Fruit fly (Drosophila melanogaster) whole organism, embryonic: ENCODE results near the gene CG31287.

ENCODE experiments used
- ATbp ChIP-seq: fragments of 200-800 bp; sonication (Bioruptor generic); optimal IDR thresholded peaks from 2 replicates; lab custom pipeline; 2017; ENCODE audit warnings: missing biosample characterization, mild to moderate bottlenecking, missing genetic modification characterization, missing genetic modification reagents
- CG12071 ChIP-seq: fragments of 200-800 bp; sonication (Bioruptor generic); optimal IDR thresholded peaks from 3 replicates; lab custom pipeline; 2018; ENCODE audit warnings: missing biosample characterization, mild to moderate bottlenecking, missing genetic modification characterization
- CG13624 ChIP-seq: fragments of 200-800 bp; sonication (Bioruptor generic); optimal IDR thresholded peaks from 2 replicates; lab custom pipeline; 2016; ENCODE audit warnings: missing biosample characterization, missing genetic modification characterization
- CG13894 ChIP-seq: fragments of 200-800 bp; sonication (Bioruptor generic); optimal IDR thresholded peaks from 3 replicates; lab custom pipeline; 2018; ENCODE audit warnings: missing biosample characterization, mild to moderate bottlenecking, missing genetic modification characterization, moderate library complexity
- CG15269 ChIP-seq: fragments of 200-800 bp; sonication (Bioruptor generic); optimal IDR thresholded peaks from 2 replicates; lab custom pipeline; 2018; ENCODE audit warnings: missing biosample characterization, mild to moderate bottlenecking, missing genetic modification characterization, moderate library complexity
- CG15479 ChIP-seq: fragments of 200-800 bp; sonication (Bioruptor generic); optimal IDR thresholded peaks from 3 replicates; lab custom pipeline; 2019; ENCODE audit warnings: missing biosample characterization, mild to moderate bottlenecking, missing genetic modification characterization, moderate library complexity
- CG18599 ChIP-seq: fragments of 200-800 bp; sonication (Bioruptor generic); optimal IDR thresholded peaks from 3 replicates; lab custom pipeline; 2017; ENCODE audit warnings: missing biosample characterization, missing genetic modification characterization, mild to moderate bottlenecking, moderate library complexity, missing genetic modification reagents
- CG2199 ChIP-seq: fragments of 200-800 bp; sonication (Bioruptor generic); IDR thresholded peaks from 3 replicates; pipeline ENCODE4 v1.3.6; 2022; ENCODE audit warnings: missing biosample characterization, missing genetic modification characterization
- CG2875 ChIP-seq: fragments of 200-800 bp; sonication (Bioruptor generic); optimal IDR thresholded peaks from 2 replicates; lab custom pipeline; 2017; ENCODE audit warnings: missing biosample characterization, mild to moderate bottlenecking, missing genetic modification characterization, missing genetic modification reagents
- CG5953 ChIP-seq: fragments of 200-800 bp; sonication (Bioruptor generic); IDR thresholded peaks from 2 replicates; pipeline ENCODE4 v1.3.6; 2022; ENCODE audit warnings: missing biosample characterization, missing genetic modification characterization
- CG6765 ChIP-seq: fragments of 200-800 bp; sonication (Bioruptor generic); optimal IDR thresholded peaks from 3 replicates; lab custom pipeline; 2017; ENCODE audit warnings: missing biosample characterization, mild to moderate bottlenecking, missing genetic modification characterization
- CG7271 ChIP-seq: fragments of 200-800 bp; sonication (Bioruptor generic); optimal IDR thresholded peaks from 2 replicates; lab custom pipeline; 2018; ENCODE audit warnings: missing biosample characterization, mild to moderate bottlenecking, missing genetic modification characterization, moderate library complexity
- CG7963 ChIP-seq: fragments of 200-800 bp; sonication (Bioruptor generic); IDR thresholded peaks from 3 replicates; pipeline ENCODE4 v1.3.6; 2022; ENCODE audit warnings: missing biosample characterization, missing genetic modification characterization; ENCODE audit not compliant: partially characterized antibody
- CG8281 ChIP-seq: fragments of 200-800 bp; sonication (Bioruptor generic); optimal IDR thresholded peaks from 2 replicates; lab custom pipeline; 2018; ENCODE audit warnings: missing biosample characterization, mild to moderate bottlenecking, missing genetic modification characterization, moderate library complexity
- D ChIP-seq, 2 experiments: fragments of 200-800 bp in 1 of 2; fragments of >200 bp in 1 of 2; sonication (Bioruptor generic) in 1 of 2; optimal IDR thresholded peaks; 2 replicates in 1 of 2; 3 replicates in 1 of 2; lab custom pipeline; 2017; ENCODE audit warnings: mild to moderate bottlenecking in 1 of 2, missing biosample characterization in 1 of 2, missing genetic modification characterization in 1 of 2, missing genetic modification reagents in 1 of 2
- D19B ChIP-seq: fragments of 200-800 bp; sonication (Bioruptor generic); optimal IDR thresholded peaks from 2 replicates; lab custom pipeline; 2017; ENCODE audit warnings: missing biosample characterization, mild to moderate bottlenecking, missing genetic modification characterization
- Dll ChIP-seq: fragments of 200-800 bp; sonication (Bioruptor generic); IDR thresholded peaks from 4 replicates; pipeline ENCODE4 v1.3.6; 2022; ENCODE audit warnings: missing biosample characterization, missing genetic modification characterization; ENCODE audit not compliant: partially characterized antibody
- Drgx ChIP-seq: fragments of 200-800 bp; sonication (Bioruptor generic); IDR thresholded peaks from 2 replicates; pipeline ENCODE4 v1.3.6; 2022; ENCODE audit warnings: missing biosample characterization, missing genetic modification characterization
- Ets65A ChIP-seq: fragments of 200-800 bp; sonication (Bioruptor generic); peaks from one replicate; lab custom pipeline; 2016; ENCODE audit warnings: missing biosample characterization, missing genetic modification characterization
- Mad ChIP-seq: fragments of 200-800 bp; sonication (Bioruptor generic); optimal IDR thresholded peaks from 2 replicates; lab custom pipeline; 2016; ENCODE audit warnings: missing biosample characterization, missing genetic modification characterization
- Oli ChIP-seq: fragments of 200-800 bp; sonication (Bioruptor generic); optimal IDR thresholded peaks from 2 replicates; lab custom pipeline; 2018; ENCODE audit warnings: missing biosample characterization, mild to moderate bottlenecking, missing genetic modification characterization, moderate library complexity
- Ssrp ChIP-seq: fragments of 200-800 bp; sonication (Bioruptor generic); optimal IDR thresholded peaks from 2 replicates; lab custom pipeline; 2018; ENCODE audit warnings: missing biosample characterization, mild to moderate bottlenecking, missing genetic modification characterization, moderate library complexity
- az2 ChIP-seq: fragments of 200-800 bp; sonication (Bioruptor generic); optimal IDR thresholded peaks from 3 replicates; lab custom pipeline; 2016; ENCODE audit warnings: missing biosample characterization, missing genetic modification characterization
- bsh ChIP-seq, 2 experiments: fragments of 200-800 bp; sonication (Bioruptor generic); optimal IDR thresholded peaks; 2 replicates each; lab custom pipeline; 2017 to 2018; ENCODE audit warnings: mild to moderate bottlenecking in 2 of 2, missing biosample characterization in 2 of 2, missing genetic modification characterization in 2 of 2, moderate library complexity in 1 of 2
- chinmo ChIP-seq: fragments of 200-800 bp; sonication (Bioruptor generic); IDR thresholded peaks from 4 replicates; pipeline ENCODE4 v1.3.6; 2022; ENCODE audit warnings: missing biosample characterization, missing genetic modification characterization; ENCODE audit not compliant: partially characterized antibody
- crp ChIP-seq, 2 experiments: fragments of 200-800 bp; sonication (Bioruptor generic); optimal IDR thresholded peaks; 2 replicates in 1 of 2; 3 replicates in 1 of 2; lab custom pipeline; 2017; ENCODE audit warnings: missing biosample characterization in 2 of 2, missing genetic modification characterization in 2 of 2, mild to moderate bottlenecking in 1 of 2, moderate library complexity in 1 of 2
- dysf ChIP-seq: fragments of 200-800 bp; sonication (Bioruptor generic); IDR thresholded peaks from 3 replicates; pipeline ENCODE4 v1.3.6; 2022; ENCODE audit warnings: missing biosample characterization, missing genetic modification characterization
- en ChIP-seq: fragments of 200-800 bp; sonication (Bioruptor generic); optimal IDR thresholded peaks from 2 replicates; lab custom pipeline; 2016; ENCODE audit warnings: missing biosample characterization, missing genetic modification characterization
- fd64A ChIP-seq: fragments of 200-800 bp; sonication (Bioruptor generic); optimal IDR thresholded peaks from 3 replicates; lab custom pipeline; 2018; ENCODE audit warnings: missing biosample characterization, mild to moderate bottlenecking, missing genetic modification characterization
- gsb-n ChIP-seq: fragments of 200-800 bp; sonication (Bioruptor generic); optimal IDR thresholded peaks from 3 replicates; lab custom pipeline; 2018; ENCODE audit warnings: missing biosample characterization, mild to moderate bottlenecking, missing genetic modification characterization
- hth ChIP-seq: fragments of >200 bp; optimal IDR thresholded peaks from 2 replicates; lab custom pipeline; 2017; ENCODE audit warnings: inconsistent platforms
- insv ChIP-seq, 2 experiments: fragments of 200-800 bp; sonication (Bioruptor generic); optimal IDR thresholded peaks; 3 replicates each; lab custom pipeline; 2016 to 2018; ENCODE audit warnings: missing biosample characterization in 2 of 2, missing genetic modification characterization in 2 of 2
- kni ChIP-seq: fragments of 200-800 bp; sonication (Bioruptor generic); optimal IDR thresholded peaks from 3 replicates; lab custom pipeline; 2017; ENCODE audit warnings: mild to moderate bottlenecking, missing biosample characterization, missing genetic modification reagents, missing genetic modification characterization
- nerfin-1 ChIP-seq: fragments of 200-800 bp; sonication (Bioruptor generic); optimal IDR thresholded peaks from 3 replicates; lab custom pipeline; 2019; ENCODE audit warnings: missing biosample characterization, mild to moderate bottlenecking, missing genetic modification characterization, moderate library complexity
- oc ChIP-seq: fragments of 200-800 bp; sonication (Bioruptor generic); optimal IDR thresholded peaks from 2 replicates; lab custom pipeline; 2018; ENCODE audit warnings: missing biosample characterization, mild to moderate bottlenecking, missing genetic modification characterization, moderate library complexity
- org-1 ChIP-seq: fragments of 200-800 bp; sonication (Bioruptor generic); optimal IDR thresholded peaks from 2 replicates; lab custom pipeline; 2017; ENCODE audit warnings: missing biosample characterization, missing genetic modification characterization
- prd ChIP-seq, 3 experiments: fragments of >200 bp in 2 of 3; fragments of 200-800 bp in 1 of 3; sonication (Bioruptor generic) in 1 of 3; optimal IDR thresholded peaks in 2 of 3; IDR thresholded peaks in 1 of 3; 2 replicates in 2 of 3; 3 replicates in 1 of 3; pipeline versions ENCODE4 v1.3.6 to Lab custom; 2017 to 2022; ENCODE audit warnings: missing biosample characterization in 1 of 3, missing genetic modification characterization in 1 of 3
- pros ChIP-seq: fragments of 200-800 bp; sonication (Bioruptor generic); optimal IDR thresholded peaks from 3 replicates; lab custom pipeline; 2019; ENCODE audit warnings: missing biosample characterization, mild to moderate bottlenecking, missing genetic modification characterization, moderate library complexity
- scrt ChIP-seq: fragments of 200-800 bp; sonication (Bioruptor generic); optimal IDR thresholded peaks from 2 replicates; lab custom pipeline; 2018; ENCODE audit warnings: missing biosample characterization, mild to moderate bottlenecking, missing genetic modification characterization, moderate library complexity
- tll ChIP-seq, 2 experiments: fragments of 200-800 bp in 1 of 2; fragments of >200 bp in 1 of 2; sonication (Bioruptor generic) in 1 of 2; optimal IDR thresholded peaks; 2 replicates each; lab custom pipeline; 2017 to 2019; ENCODE audit warnings: missing biosample characterization in 2 of 2, missing genetic modification characterization in 2 of 2, mild to moderate bottlenecking in 1 of 2, moderate library complexity in 1 of 2
- twi ChIP-seq: fragments of 200-800 bp; optimal IDR thresholded peaks from 2 replicates; lab custom pipeline; 2019; ENCODE audit warnings: missing biosample characterization, mild to moderate bottlenecking, missing genetic modification characterization, moderate library complexity
- zen ChIP-seq: fragments of 200-800 bp; sonication (Bioruptor generic); optimal IDR thresholded peaks from 3 replicates; lab custom pipeline; 2018; ENCODE audit warnings: missing biosample characterization, mild to moderate bottlenecking, missing genetic modification characterization, moderate library complexity
- zen2 ChIP-seq: fragments of 200-800 bp; sonication (Bioruptor generic); IDR thresholded peaks from 3 replicates; pipeline ENCODE4 v1.3.6; 2022; ENCODE audit warnings: missing biosample characterization, missing genetic modification characterization; ENCODE audit not compliant: partially characterized antibody

The CG31287 gene

dm6 chr3R:16249829-16250814 is 47.0 kb downstream of the CG31287 start (continued):
- TF ChIP-seq Drgx, result no peak
- TF ChIP-seq CG7271 (tag; lab: Kevin White, UChicago), result no peak
- TF ChIP-seq D19B, result peak; percentile 99
- TF ChIP-seq bsh (GFP tag; optimal IDR thresholded peaks at IDR 0.05; lab: Kevin White, UChicago), result peak; percentile 12 to 17
- no peak for TF ChIP-seq prd (optimal IDR thresholded peaks at IDR 0.05; lab: Kevin White, UChicago)
- no peak for TF ChIP-seq prd (GFP tag; IDR thresholded peaks at IDR 0.05; lab: Robert Waterston, UW)
- TF ChIP-seq insv (GFP tag; optimal IDR thresholded peaks at IDR 0.05; lab: Kevin White, UChicago), result peak in 1 of 2 experiments; percentile 32
- peak; percentile 34 for TF ChIP-seq ATbp
- peak; percentile 3 for TF ChIP-seq Oli (tag; lab: Kevin White, UChicago)

- no peak for TF ChIP-seq en (GFP tag; lab: Kevin White, UChicago)
- TF ChIP-seq insv (GFP tag; optimal IDR thresholded peaks at IDR 0.05; lab: Kevin White, UChicago), result peak in 1 of 2 experiments; percentile 78
- peak; percentile 51 for TF ChIP-seq Ets65A
- TF ChIP-seq oc, result peak; percentile 69
- TF ChIP-seq twi (tag; lab: Kevin White, UChicago), result peak; percentile 41
- TF ChIP-seq tll (GFP tag; optimal IDR thresholded peaks at IDR 0.05; lab: Kevin White, UChicago), result peak in 1 of 2 experiments; percentile 60
- TF ChIP-seq CG15479 (GFP tag; lab: Kevin White, UChicago), result peak; percentile 72
- TF ChIP-seq CG13894 (tag; lab: Kevin White, UChicago), result peak; percentile 16
- TF ChIP-seq fd64A (GFP tag; lab: Kevin White, UChicago), result no peak
- TF ChIP-seq dysf (GFP tag; lab: Robert Waterston, UW), result no peak
- TF ChIP-seq zen2, result no peak
- peak; percentile 89 for TF ChIP-seq hth (lab: Kevin White, UChicago)
- TF ChIP-seq chinmo (GFP tag; lab: Robert Waterston, UW), result no peak
- peak; percentile 50 for TF ChIP-seq kni (GFP tag; lab: Kevin White, UChicago)
- peak; percentile 67 for TF ChIP-seq gsb-n (tag; lab: Kevin White, UChicago)
- TF ChIP-seq CG7963 (GFP tag; lab: Robert Waterston, UW), result no peak
- TF ChIP-seq Ssrp, result no peak
- peak; percentile 94 for TF ChIP-seq zen
- TF ChIP-seq D (optimal IDR thresholded peaks at IDR 0.05; lab: Kevin White, UChicago), result peak; percentile 93
- TF ChIP-seq D (GFP tag; optimal IDR thresholded peaks at IDR 0.05; lab: Kevin White, UChicago), result no peak
- TF ChIP-seq pros (GFP tag; lab: Kevin White, UChicago), result peak; percentile 99
- TF ChIP-seq CG8281 (tag; lab: Kevin White, UChicago), result peak; percentile 36
- peak; percentile 8 for TF ChIP-seq nerfin-1 (tag; lab: Kevin White, UChicago)
- TF ChIP-seq CG2875, result no peak
These were observed 48.2 kb downstream of the CG31287 start for dm6 chr3R:16251270-16251925.

- TF ChIP-seq org-1 (GFP tag; lab: Kevin White, UChicago) (no peak), CG13624 (GFP tag; lab: Kevin White, UChicago) (no peak), CG5953 (GFP tag; lab: Robert Waterston, UW) (no peak), crp (GFP tag; optimal IDR thresholded peaks at IDR 0.05; lab: Kevin White, UChicago) (peak in 1 of 2 experiments; percentile 50), Mad (GFP tag; lab: Kevin White, UChicago) (no peak), az2 (GFP tag; lab: Kevin White, UChicago) (no peak), CG15269 (tag; lab: Kevin White, UChicago) (peak; percentile 3), CG13894 (tag; lab: Kevin White, UChicago) (peak; percentile 94), scrt (no peak), CG2199 (GFP tag; lab: Robert Waterston, UW) (no peak), CG18599 (GFP tag; lab: Kevin White, UChicago) (peak; percentile 12), CG6765 (peak; percentile 22), CG12071 (GFP tag; lab: Kevin White, UChicago) (no peak), Dll (no peak)
These were observed 48.7 kb downstream of the CG31287 start for dm6 chr3R:16251926-16252287.
